Fruit fly (Drosophila melanogaster) whole organism, prepupa: ENCODE measurements around the gene Cadps.

Source experiments
- CG10631 ChIP-seq: fragments of 200-800 bp; sonication (Bioruptor generic); optimal IDR thresholded peaks from 2 replicates; lab custom pipeline; 2016; ENCODE audit warnings: missing biosample characterization, missing genetic modification characterization
- CG11902 ChIP-seq: fragments of 200-800 bp; sonication (Bioruptor generic); optimal IDR thresholded peaks from 3 replicates; lab custom pipeline; 2016; ENCODE audit warnings: missing biosample characterization, missing genetic modification characterization
- CG15336 ChIP-seq: fragments of 200-800 bp; sonication (Bioruptor generic); IDR thresholded peaks from 2 replicates; pipeline ENCODE4 v1.3.6; 2022; ENCODE audit warnings: missing biosample characterization, missing genetic modification characterization
- CG1621 ChIP-seq: fragments of 200-800 bp; sonication (Bioruptor generic); optimal IDR thresholded peaks from 3 replicates; lab custom pipeline; 2018; ENCODE audit warnings: missing biosample characterization, mild to moderate bottlenecking, missing genetic modification characterization
- CG16779 ChIP-seq: fragments of 200-800 bp; sonication (Bioruptor generic); optimal IDR thresholded peaks from 3 replicates; lab custom pipeline; 2017; ENCODE audit warnings: missing biosample characterization, mild to moderate bottlenecking, missing genetic modification characterization
- CG3032 ChIP-seq: fragments of 200-800 bp; optimal IDR thresholded peaks from 2 replicates; lab custom pipeline; 2019; ENCODE audit warnings: missing biosample characterization, mild to moderate bottlenecking, missing genetic modification characterization, moderate library complexity
- CG31627 ChIP-seq: fragments of 200-800 bp; sonication (Bioruptor generic); optimal IDR thresholded peaks from 3 replicates; lab custom pipeline; 2016; ENCODE audit warnings: missing biosample characterization, missing genetic modification characterization
- CG32006 ChIP-seq: fragments of 200-800 bp; sonication (Bioruptor generic); optimal IDR thresholded peaks from 3 replicates; lab custom pipeline; 2017; ENCODE audit warnings: missing biosample characterization, mild to moderate bottlenecking, missing genetic modification characterization
- CG34406 ChIP-seq: fragments of 200-800 bp; sonication (Bioruptor generic); optimal IDR thresholded peaks from 3 replicates; lab custom pipeline; 2016; ENCODE audit warnings: missing biosample characterization, missing genetic modification characterization
- CG3919 ChIP-seq: fragments of 200-800 bp; sonication (Bioruptor generic); optimal IDR thresholded peaks from 3 replicates; lab custom pipeline; 2016; ENCODE audit warnings: missing biosample characterization, missing genetic modification characterization
- CG4318 ChIP-seq: fragments of 200-800 bp; sonication (Bioruptor generic); optimal IDR thresholded peaks from 3 replicates; lab custom pipeline; 2017; ENCODE audit warnings: missing biosample characterization, mild to moderate bottlenecking, missing genetic modification characterization
- CG6163 ChIP-seq: fragments of 200-800 bp; sonication (Bioruptor generic); IDR thresholded peaks from 3 replicates; pipeline ENCODE4 v1.3.6; 2022; ENCODE audit warnings: missing biosample characterization, missing genetic modification characterization
- CG6276 ChIP-seq: fragments of 200-800 bp; sonication (Bioruptor generic); optimal IDR thresholded peaks from 2 replicates; lab custom pipeline; 2017; ENCODE audit warnings: missing biosample characterization, mild to moderate bottlenecking, missing genetic modification characterization
- CG6792 ChIP-seq: fragments of 200-800 bp; sonication (Bioruptor generic); optimal IDR thresholded peaks from 3 replicates; lab custom pipeline; 2016; ENCODE audit warnings: missing biosample characterization, missing genetic modification characterization
- CG6808 ChIP-seq: fragments of 200-800 bp; sonication (Bioruptor generic); optimal IDR thresholded peaks from 3 replicates; lab custom pipeline; 2017; ENCODE audit warnings: missing biosample characterization, missing genetic modification characterization, mild to moderate bottlenecking, moderate library complexity, missing genetic modification reagents
- CG6854 ChIP-seq: fragments of 200-800 bp; sonication (Bioruptor generic); optimal IDR thresholded peaks from 2 replicates; lab custom pipeline; 2017; ENCODE audit warnings: missing biosample characterization, mild to moderate bottlenecking, missing genetic modification characterization
- CG7368 ChIP-seq: fragments of 200-800 bp; sonication (Bioruptor generic); optimal IDR thresholded peaks from 3 replicates; lab custom pipeline; 2016; ENCODE audit warnings: missing biosample characterization, missing genetic modification characterization
- CG8632 ChIP-seq: fragments of 200-800 bp; sonication (Bioruptor generic); optimal IDR thresholded peaks from 3 replicates; lab custom pipeline; 2016; ENCODE audit warnings: missing biosample characterization, missing genetic modification characterization
- Eip75B ChIP-seq: fragments of 200-800 bp; sonication (Bioruptor generic); optimal IDR thresholded peaks from 3 replicates; lab custom pipeline; 2016; ENCODE audit warnings: missing biosample characterization, missing genetic modification characterization
- Eip78C ChIP-seq: fragments of 200-800 bp; sonication (Bioruptor generic); peaks from one replicate; lab custom pipeline; 2016; ENCODE audit warnings: missing biosample characterization, missing genetic modification characterization
- Eip93F ChIP-seq: fragments of 200-800 bp; sonication (Bioruptor generic); optimal IDR thresholded peaks from 2 replicates; lab custom pipeline; 2016; ENCODE audit warnings: missing biosample characterization, mild to moderate bottlenecking, missing genetic modification characterization
- Ets21C ChIP-seq: fragments of 200-800 bp; sonication (Bioruptor generic); optimal IDR thresholded peaks from 3 replicates; lab custom pipeline; 2016; ENCODE audit warnings: missing biosample characterization, missing genetic modification characterization
- Ets96B ChIP-seq: fragments of 200-800 bp; optimal IDR thresholded peaks from 2 replicates; lab custom pipeline; 2019; ENCODE audit warnings: missing biosample characterization, mild to moderate bottlenecking, missing genetic modification characterization, moderate library complexity
- Gug ChIP-seq: fragments of 200-800 bp; sonication (Bioruptor generic); IDR thresholded peaks from 2 replicates; pipeline ENCODE4 v1.3.6; 2022; ENCODE audit warnings: missing biosample characterization, missing genetic modification characterization
- Hr38 ChIP-seq: sonication (Bioruptor generic); optimal IDR thresholded peaks from 2 replicates; lab custom pipeline; 2016; ENCODE audit warnings: missing biosample characterization, missing genetic modification characterization
- Hr39 ChIP-seq: fragments of 200-800 bp; sonication (Bioruptor generic); optimal IDR thresholded peaks from 2 replicates; lab custom pipeline; 2016; ENCODE audit warnings: missing biosample characterization, missing genetic modification characterization
- Hr4 ChIP-seq: fragments of 200-800 bp; sonication (Bioruptor generic); optimal IDR thresholded peaks from 3 replicates; lab custom pipeline; 2016; ENCODE audit warnings: missing biosample characterization, missing genetic modification characterization
- OdsH ChIP-seq: fragments of 200-800 bp; sonication (Bioruptor generic); optimal IDR thresholded peaks from 3 replicates; lab custom pipeline; 2016; ENCODE audit warnings: missing biosample characterization, missing genetic modification characterization
- Smox ChIP-seq: fragments of 200-800 bp; sonication (Bioruptor generic); optimal IDR thresholded peaks from 3 replicates; lab custom pipeline; 2016; ENCODE audit warnings: missing biosample characterization, missing genetic modification characterization
- Sox102F ChIP-seq: fragments of 200-800 bp; sonication (Bioruptor generic); optimal IDR thresholded peaks from 2 replicates; lab custom pipeline; 2016; ENCODE audit warnings: missing biosample characterization, mild to moderate bottlenecking, missing genetic modification characterization
- Sox14 ChIP-seq: fragments of 200-800 bp; sonication (Bioruptor generic); optimal IDR thresholded peaks from 3 replicates; lab custom pipeline; 2016; ENCODE audit warnings: missing biosample characterization, missing genetic modification characterization
- Sox15 ChIP-seq: fragments of 200-800 bp; sonication (Bioruptor generic); optimal IDR thresholded peaks from 3 replicates; lab custom pipeline; 2016; ENCODE audit warnings: missing biosample characterization, missing genetic modification characterization
- cyc ChIP-seq: fragments of 200-800 bp; sonication (Bioruptor generic); optimal IDR thresholded peaks from 3 replicates; lab custom pipeline; 2016; ENCODE audit warnings: missing biosample characterization, missing genetic modification characterization
- esn ChIP-seq: fragments of 200-800 bp; sonication (Bioruptor generic); optimal IDR thresholded peaks from 2 replicates; lab custom pipeline; 2016; ENCODE audit warnings: missing biosample characterization, mild to moderate bottlenecking, missing genetic modification characterization, moderate library complexity
- lz ChIP-seq: fragments of 200-800 bp; sonication (Bioruptor generic); optimal IDR thresholded peaks from 3 replicates; lab custom pipeline; 2016; ENCODE audit warnings: missing biosample characterization, missing genetic modification characterization
- net ChIP-seq: fragments of 200-800 bp; sonication (Bioruptor generic); optimal IDR thresholded peaks from 3 replicates; lab custom pipeline; 2016; ENCODE audit warnings: missing biosample characterization, missing genetic modification characterization
- ss ChIP-seq, 2 experiments: fragments of 200-800 bp; sonication (Bioruptor generic); optimal IDR thresholded peaks; 2 replicates in 1 of 2; 3 replicates in 1 of 2; lab custom pipeline; 2017 to 2018; ENCODE audit warnings: mild to moderate bottlenecking in 2 of 2, missing biosample characterization in 2 of 2, missing genetic modification characterization in 2 of 2, moderate library complexity in 1 of 2
- svp ChIP-seq: fragments of 200-800 bp; sonication (Bioruptor generic); peaks from one replicate; lab custom pipeline; 2016; ENCODE audit warnings: missing biosample characterization, missing genetic modification characterization
- topi ChIP-seq: fragments of 200-800 bp; sonication (Bioruptor generic); optimal IDR thresholded peaks from 3 replicates; lab custom pipeline; 2016; ENCODE audit warnings: missing biosample characterization, missing genetic modification characterization

Gene Cadps

dm6 chr4:1230564-1230964, at the start of gene Cadps, which contains the start of gene Dyrk3:
Gene Cadps, plus strand, starts transcription at chr4:1230837.
Gene Dyrk3, minus strand, starts transcription at chr4:1230713.
- no peak for TF ChIP-seq net (GFP tag; lab: Kevin White, UChicago)
- TF ChIP-seq CG4318 (GFP tag; lab: Kevin White, UChicago): no peak
- no peak for TF ChIP-seq CG1621 (tag; lab: Kevin White, UChicago)
- peak; percentile 26 for TF ChIP-seq Hr4
- TF ChIP-seq CG16779: no peak
- no peak for TF ChIP-seq esn (GFP tag; lab: Kevin White, UChicago)
- TF ChIP-seq Smox: no peak
- no peak for TF ChIP-seq Ets21C (GFP tag; lab: Kevin White, UChicago)
- TF ChIP-seq CG10631 (GFP tag; lab: Kevin White, UChicago): no peak
- TF ChIP-seq Eip93F: no peak
- TF ChIP-seq CG32006 (GFP tag; lab: Kevin White, UChicago): no peak
- peak; percentile 32 for TF ChIP-seq lz (GFP tag; lab: Kevin White, UChicago)
- peak; percentile 95 for TF ChIP-seq Sox14 (GFP tag; lab: Kevin White, UChicago)
- TF ChIP-seq CG6854 (GFP tag; lab: Kevin White, UChicago): no peak
- no peak for TF ChIP-seq Eip75B (GFP tag; lab: Kevin White, UChicago)
- TF ChIP-seq Hr38 (GFP tag; lab: Kevin White, UChicago): no peak
- no peak for TF ChIP-seq Ets96B (tag; lab: Kevin White, UChicago)
- TF ChIP-seq CG6792 (GFP tag; lab: Kevin White, UChicago): no peak
- no peak for TF ChIP-seq Sox102F (GFP tag; lab: Kevin White, UChicago)
- TF ChIP-seq CG6808: no peak
- TF ChIP-seq CG6276 (GFP tag; lab: Kevin White, UChicago): no peak
- TF ChIP-seq OdsH (GFP tag; lab: Kevin White, UChicago): no peak
- no peak for TF ChIP-seq topi
- TF ChIP-seq ss (GFP tag; optimal IDR thresholded peaks at IDR 0.05; lab: Kevin White, UChicago): no peak
- no peak for TF ChIP-seq CG3919 (GFP tag; lab: Kevin White, UChicago)
- TF ChIP-seq cyc (GFP tag; lab: Kevin White, UChicago): no peak
- 0 out of 2 replicates have a peak, but pooled peaks have one; percentile 30 for TF ChIP-seq CG15336
- TF ChIP-seq svp: no peak
- TF ChIP-seq Hr39 (GFP tag; lab: Kevin White, UChicago): no peak
- peak; percentile 19 for TF ChIP-seq CG31627 (GFP tag; lab: Kevin White, UChicago)

- TF ChIP-seq CG11902 (GFP tag; lab: Kevin White, UChicago) (peak; percentile 20), esn (GFP tag; lab: Kevin White, UChicago) (peak; percentile 18), Ets96B (tag; lab: Kevin White, UChicago) (no peak), topi (peak; percentile 38), Hr38 (GFP tag; lab: Kevin White, UChicago) (no peak), net (GFP tag; lab: Kevin White, UChicago) (no peak), CG10631 (GFP tag; lab: Kevin White, UChicago) (peak; percentile 36), CG34406 (GFP tag; lab: Kevin White, UChicago) (no peak), CG32006 (GFP tag; lab: Kevin White, UChicago) (no peak), CG6163 (GFP tag; lab: Robert Waterston, UW) (no peak), Hr4 (peak; percentile 38), cyc (GFP tag; lab: Kevin White, UChicago) (peak; percentile 46), CG7368 (GFP tag; lab: Kevin White, UChicago) (no peak), Ets21C (GFP tag; lab: Kevin White, UChicago) (peak; percentile 31), CG1621 (tag; lab: Kevin White, UChicago) (no peak), CG4318 (GFP tag; lab: Kevin White, UChicago) (peak; percentile 33), CG3032 (tag; lab: Kevin White, UChicago) (peak; percentile 43), OdsH (GFP tag; lab: Kevin White, UChicago) (peak; percentile 44), lz (GFP tag; lab: Kevin White, UChicago) (peak; percentile 31), Sox15 (GFP tag; lab: Kevin White, UChicago) (peak; percentile 33), CG8632 (GFP tag; lab: Kevin White, UChicago) (no peak), Hr39 (GFP tag; lab: Kevin White, UChicago) (peak; percentile 42), Gug (GFP tag; lab: Robert Waterston, UW) (no peak), Eip78C (GFP tag; lab: Kevin White, UChicago) (no peak)
These were observed 49.0 kb upstream of the Cadps start, which contains the start of gene pho for dm6 chr4:1181591-1182125. Gene pho, minus strand, starts transcription at chr4:1181628.
